Fruit fly (Drosophila melanogaster): ENCODE results near the gene CG13484.

Gene CG13484

DNA sequence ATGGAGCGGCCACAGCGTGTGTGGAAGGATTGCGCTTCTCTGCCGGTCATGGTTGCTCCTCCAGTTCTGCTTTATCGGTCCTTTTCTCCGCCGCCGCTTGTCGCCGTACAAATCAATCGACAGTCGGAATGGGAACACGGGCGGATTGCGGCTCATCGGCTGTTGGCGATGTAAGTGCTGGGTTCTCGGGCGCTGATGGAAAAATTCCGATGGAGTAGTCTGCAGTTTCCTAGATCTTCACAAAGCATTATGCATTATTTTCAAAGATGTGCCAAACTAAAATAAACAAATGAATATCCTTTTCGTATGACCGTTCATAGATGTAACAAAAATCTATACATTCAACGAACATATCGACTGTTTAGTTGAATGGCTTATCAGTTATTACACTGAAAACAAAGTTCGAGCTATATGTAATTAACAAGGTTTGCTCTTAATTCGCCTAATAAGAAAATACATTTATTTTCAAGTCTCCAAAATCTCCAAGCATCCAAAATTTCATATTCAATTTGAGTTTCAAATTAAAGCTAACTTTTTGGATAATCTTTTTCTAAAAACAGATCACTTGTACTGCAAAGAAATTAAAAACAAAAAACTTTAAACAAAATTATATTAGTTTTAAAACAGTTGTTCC lies 3.1 kb downstream of the CG13484 start, which contains the start of gene Neurl4 (continued):
- TF ChIP-seq CG8119 (GFP tag; IDR thresholded peaks at IDR 0.05) (peak; percentile 75), Ets96B (tag; optimal IDR thresholded peaks at IDR 0.05) (peak; percentile 78), spab (GFP tag; optimal IDR thresholded peaks at IDR 0.05) (no peak), CG32006 (GFP tag; optimal IDR thresholded peaks at IDR 0.05) (no peak), CG6808 (GFP tag; optimal IDR thresholded peaks at IDR 0.05) (no peak), Hr4 (GFP tag; optimal IDR thresholded peaks at IDR 0.05) (no peak), CG8319 (GFP tag; optimal IDR thresholded peaks at IDR 0.05) (no peak), CG3919 (GFP tag; optimal IDR thresholded peaks at IDR 0.05) (no peak), salr (GFP tag; optimal IDR thresholded peaks at IDR 0.05) (peak in 1 of 2 experiments; percentile 59), Sox14 (GFP tag; optimal IDR thresholded peaks at IDR 0.05) (no peak), Met (GFP tag; optimal IDR thresholded peaks at IDR 0.05) (no peak)

DNA sequence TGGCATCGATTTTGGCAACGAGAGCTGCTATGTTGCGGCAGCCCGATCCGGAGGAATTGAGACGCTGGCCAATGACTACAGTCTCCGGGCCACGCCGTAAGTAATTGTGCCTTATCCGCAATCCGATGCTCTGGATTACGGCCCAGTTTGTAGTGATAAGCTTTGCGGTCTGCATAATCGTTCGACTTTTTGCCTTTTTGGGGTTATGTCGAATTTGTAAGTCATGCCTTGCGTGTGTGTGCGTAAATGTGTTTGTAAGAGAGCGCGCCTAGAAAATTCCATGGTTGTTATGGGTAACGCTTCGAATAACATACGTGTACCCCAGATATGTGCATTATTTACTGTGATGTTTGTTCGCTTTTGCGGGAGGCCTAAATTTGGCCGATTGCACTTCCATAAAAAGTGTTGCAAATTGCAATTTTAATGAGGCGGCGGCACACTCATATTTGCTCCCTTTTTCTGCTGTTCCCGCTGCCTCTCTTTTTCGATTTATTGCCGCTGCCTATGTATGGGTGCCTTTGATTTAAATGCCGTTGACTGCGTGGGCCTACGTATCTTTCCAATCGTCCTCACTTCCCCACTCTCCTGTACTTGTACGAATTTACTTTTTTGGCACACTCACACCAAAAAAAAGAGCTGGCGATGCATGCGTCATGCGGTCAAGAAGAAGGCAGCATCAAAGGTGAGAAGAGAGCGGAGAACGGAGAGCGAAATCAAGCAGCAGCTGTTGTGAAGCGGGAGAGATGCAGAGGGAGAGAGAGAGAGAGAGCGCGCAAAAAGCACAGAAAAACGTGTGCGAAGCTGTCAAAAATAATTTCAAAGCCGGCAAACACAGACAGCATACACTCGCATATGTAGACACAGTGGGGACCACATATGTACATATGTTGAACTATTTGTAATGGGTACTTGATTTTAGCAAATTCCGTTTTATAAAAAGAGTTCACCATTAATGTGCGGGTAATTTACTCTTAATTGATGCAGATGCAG lies 14.9 kb downstream of the CG13484 start:
- TF ChIP-seq Eip93F (GFP tag; optimal IDR thresholded peaks at IDR 0.05) (no peak), fkh (GFP tag; optimal IDR thresholded peaks at IDR 0.05) (no peak), CG8632 (GFP tag; optimal IDR thresholded peaks at IDR 0.05) (no peak), fd85E (GFP tag; optimal IDR thresholded peaks at IDR 0.05) (no peak), CG6854 (GFP tag; optimal IDR thresholded peaks at IDR 0.05) (peak; percentile 49), CG11294 (GFP tag; IDR thresholded peaks at IDR 0.05) (peak; percentile 18; the same call in 1 of the 2 replicates), eg (GFP tag; IDR thresholded peaks at IDR 0.05) (peak; percentile 46; the same call in 1 of the 3 replicates), CG7368 (GFP tag; optimal IDR thresholded peaks at IDR 0.05) (no peak), ss (GFP tag; optimal IDR thresholded peaks at IDR 0.05) (peak in 1 of 2 experiments; percentile 25), CG6792 (GFP tag; optimal IDR thresholded peaks at IDR 0.05) (no peak), CG6163 (GFP tag; IDR thresholded peaks at IDR 0.05) (0 out of 3 replicates have a peak, but pooled peaks have one; percentile 33), CG8119 (GFP tag; IDR thresholded peaks at IDR 0.05) (peak; percentile 29; the same call in 2 of the 3 replicates), CG15336 (GFP tag; IDR thresholded peaks at IDR 0.05) (0 out of 2 replicates have a peak, but pooled peaks have one; percentile 17), OdsH (GFP tag; optimal IDR thresholded peaks at IDR 0.05) (no peak), CG8319 (GFP tag; optimal IDR thresholded peaks at IDR 0.05) (no peak), Ets21C (GFP tag; optimal IDR thresholded peaks at IDR 0.05) (no peak), Met (GFP tag; optimal IDR thresholded peaks at IDR 0.05) (no peak), CG31627 (GFP tag; optimal IDR thresholded peaks at IDR 0.05) (peak; percentile 1), Hr4 (GFP tag; optimal IDR thresholded peaks at IDR 0.05) (no peak), spab (GFP tag; optimal IDR thresholded peaks at IDR 0.05) (no peak), Gug (GFP tag; IDR thresholded peaks at IDR 0.05) (no peak), Sox102F (GFP tag; optimal IDR thresholded peaks at IDR 0.05) (no peak), vri (GFP tag; optimal IDR thresholded peaks at IDR 0.05) (no peak), CG6808 (GFP tag; optimal IDR thresholded peaks at IDR 0.05) (peak; percentile 6), CG1621 (tag; optimal IDR thresholded peaks at IDR 0.05) (no peak), CG3032 (tag; optimal IDR thresholded peaks at IDR 0.05) (no peak), svp (GFP tag) (peak; percentile 93), Lpt (GFP tag; optimal IDR thresholded peaks at IDR 0.05) (peak; percentile 5), CG9139 (GFP tag; optimal IDR thresholded peaks at IDR 0.05) (no peak), lz (GFP tag; optimal IDR thresholded peaks at IDR 0.05) (no peak), CG4318 (GFP tag; optimal IDR thresholded peaks at IDR 0.05) (no peak), Eip75B (GFP tag; optimal IDR thresholded peaks at IDR 0.05) (no peak), CG3919 (GFP tag; optimal IDR thresholded peaks at IDR 0.05) (no peak), CG11902 (GFP tag; optimal IDR thresholded peaks at IDR 0.05) (no peak), CG6276 (GFP tag; optimal IDR thresholded peaks at IDR 0.05) (no peak), topi (GFP tag; optimal IDR thresholded peaks at IDR 0.05) (no peak), Eip78C (GFP tag) (peak; percentile 78), Smox (GFP tag; optimal IDR thresholded peaks at IDR 0.05) (no peak), achi (GFP tag; optimal IDR thresholded peaks at IDR 0.05) (peak; percentile 90), salr (GFP tag; optimal IDR thresholded peaks at IDR 0.05) (no peak), fd59A (GFP tag; optimal IDR thresholded peaks at IDR 0.05) (no peak), CG34406 (GFP tag; optimal IDR thresholded peaks at IDR 0.05) (no peak), acj6 (GFP tag; optimal IDR thresholded peaks at IDR 0.05) (no peak)
